Worm (Caenorhabditis elegans) whole organism, mixed stage, embryonic: ENCODE results near the gene ZK287.9.

Experiments
- M03D4.4 ChIP-seq: sonication (generic microtip); optimal IDR thresholded peaks from 2 replicates; lab custom pipeline; 2017; ENCODE audit warnings: mild to moderate bottlenecking, missing genetic modification characterization, missing compliant biosample characterization
- bed-3 ChIP-seq: fragments of 200-800 bp; sonication (Bioruptor generic); optimal IDR thresholded peaks from 3 replicates; lab custom pipeline; 2018; ENCODE audit warnings: mild to moderate bottlenecking, missing genetic modification characterization, moderate library complexity, missing compliant biosample characterization
- blmp-1 ChIP-seq: fragments of 150-350 bp; optimal IDR thresholded peaks from 2 replicates; lab custom pipeline; 2014; ENCODE audit warnings: missing biosample characterization, missing genetic modification characterization
- ceh-39 ChIP-seq: fragments of 150-350 bp; optimal IDR thresholded peaks from 2 replicates; lab custom pipeline; 2014; ENCODE audit warnings: missing biosample characterization, missing genetic modification characterization
- ceh-43 ChIP-seq: fragments of 200-800 bp; sonication (Bioruptor generic); optimal IDR thresholded peaks from 2 replicates; lab custom pipeline; 2018; ENCODE audit warnings: mild to moderate bottlenecking, missing genetic modification characterization, moderate library complexity, missing compliant biosample characterization
- ceh-83 ChIP-seq: fragments of 200-800 bp; sonication (Bioruptor generic); optimal IDR thresholded peaks from 2 replicates; lab custom pipeline; 2018; ENCODE audit warnings: mild to moderate bottlenecking, missing genetic modification characterization, missing compliant biosample characterization
- cnd-1 ChIP-seq: fragments of 200-800 bp; sonication (Bioruptor generic); optimal IDR thresholded peaks from 2 replicates; lab custom pipeline; 2018; ENCODE audit warnings: mild to moderate bottlenecking, missing genetic modification characterization, missing compliant biosample characterization
- drap-1 ChIP-seq: fragments of 200-800 bp; sonication (Bioruptor generic); optimal IDR thresholded peaks from 3 replicates; lab custom pipeline; 2018; ENCODE audit warnings: mild to moderate bottlenecking, missing genetic modification characterization, missing compliant biosample characterization
- elt-1 ChIP-seq: sonication (generic microtip); optimal IDR thresholded peaks from 2 replicates; lab custom pipeline; 2017; ENCODE audit warnings: missing genetic modification characterization, mild to moderate bottlenecking, missing compliant biosample characterization, antibody characterized with exemption, moderate library complexity, borderline replicate concordance; ENCODE audit not compliant: insufficient read depth
- elt-3 ChIP-seq: fragments of 150-350 bp; optimal IDR thresholded peaks from 2 replicates; lab custom pipeline; 2014; ENCODE audit warnings: missing biosample characterization, missing genetic modification characterization
- flh-1 ChIP-seq: fragments of 200-800 bp; sonication (Bioruptor generic); optimal IDR thresholded peaks from 2 replicates; lab custom pipeline; 2018; ENCODE audit warnings: mild to moderate bottlenecking, missing genetic modification characterization, moderate library complexity, missing compliant biosample characterization
- ham-2 ChIP-seq: fragments of 200-800 bp; sonication (Bioruptor generic); optimal IDR thresholded peaks from 2 replicates; lab custom pipeline; 2018; ENCODE audit warnings: mild to moderate bottlenecking, missing genetic modification characterization, missing compliant biosample characterization
- hlh-1 ChIP-seq: fragments of 150-350 bp; optimal IDR thresholded peaks from 2 replicates; lab custom pipeline; 2014; ENCODE audit warnings: missing biosample characterization, missing genetic modification reagents, missing genetic modification characterization
- lin-13 ChIP-seq: fragments of 150-350 bp; optimal IDR thresholded peaks from 2 replicates; lab custom pipeline; 2014; ENCODE audit warnings: missing biosample characterization, missing genetic modification characterization
- lsy-2 ChIP-seq: fragments of 150-350 bp; optimal IDR thresholded peaks from 2 replicates; lab custom pipeline; 2014; ENCODE audit warnings: missing biosample characterization, missing genetic modification characterization
- mab-5 ChIP-seq: fragments of 150-350 bp; optimal IDR thresholded peaks from 2 replicates; lab custom pipeline; 2014; ENCODE audit warnings: missing biosample characterization, missing genetic modification characterization
- mep-1 ChIP-seq: fragments of 150-350 bp; optimal IDR thresholded peaks from 2 replicates; lab custom pipeline; 2017; ENCODE audit warnings: missing biosample characterization, missing genetic modification reagents, missing genetic modification characterization, inconsistent platforms
- mls-2 ChIP-seq: sonication (generic microtip); optimal IDR thresholded peaks from 2 replicates; lab custom pipeline; 2016; ENCODE audit warnings: mild to moderate bottlenecking, missing genetic modification characterization, moderate library complexity, missing compliant biosample characterization
- nhr-2 ChIP-seq: fragments of 150-350 bp; optimal IDR thresholded peaks from 2 replicates; lab custom pipeline; 2014; ENCODE audit warnings: missing biosample characterization, missing genetic modification characterization
- nhr-237 ChIP-seq: fragments of 150-350 bp; optimal IDR thresholded peaks from 2 replicates; lab custom pipeline; 2014; ENCODE audit warnings: missing biosample characterization, missing genetic modification characterization
- nhr-28 ChIP-seq: fragments of 150-350 bp; optimal IDR thresholded peaks from 2 replicates; lab custom pipeline; 2014; ENCODE audit warnings: missing biosample characterization, missing genetic modification characterization
- nhr-76 ChIP-seq: sonication (generic microtip); optimal IDR thresholded peaks from 2 replicates; lab custom pipeline; 2017; ENCODE audit warnings: missing biosample characterization, missing genetic modification characterization
- pha-4 ChIP-seq: fragments of 150-350 bp; optimal IDR thresholded peaks from 2 replicates; lab custom pipeline; 2018; ENCODE audit warnings: missing biosample characterization, missing genetic modification reagents, missing genetic modification characterization
- sem-2 ChIP-seq: fragments of 200-800 bp; sonication (Bioruptor generic); optimal IDR thresholded peaks from 2 replicates; lab custom pipeline; 2018; ENCODE audit warnings: mild to moderate bottlenecking, missing genetic modification characterization, missing compliant biosample characterization
- snpc-4 ChIP-seq: fragments of 150-350 bp; optimal IDR thresholded peaks from 2 replicates; lab custom pipeline; 2014; ENCODE audit warnings: missing biosample characterization, missing genetic modification characterization
- sptf-1 ChIP-seq: sonication (generic microtip); optimal IDR thresholded peaks from 2 replicates; lab custom pipeline; 2017; ENCODE audit warnings: mild to moderate bottlenecking, missing genetic modification characterization, moderate library complexity, missing compliant biosample characterization
- tbx-8 ChIP-seq: fragments of 200-800 bp; sonication (Bioruptor generic); optimal IDR thresholded peaks from 2 replicates; lab custom pipeline; 2018; ENCODE audit warnings: mild to moderate bottlenecking, missing genetic modification characterization, moderate library complexity, missing compliant biosample characterization
- unc-120 ChIP-seq: sonication (generic microtip); optimal IDR thresholded peaks from 2 replicates; lab custom pipeline; 2017; ENCODE audit warnings: missing genetic modification characterization, missing compliant biosample characterization; ENCODE audit not compliant: poor library complexity, severe bottlenecking
- unc-39 ChIP-seq: fragments of 150-350 bp; optimal IDR thresholded peaks from 2 replicates; lab custom pipeline; 2014; ENCODE audit warnings: missing biosample characterization, missing genetic modification characterization
- unc-62 ChIP-seq: fragments of 150-350 bp; optimal IDR thresholded peaks from 2 replicates; lab custom pipeline; 2014; ENCODE audit warnings: missing biosample characterization, missing genetic modification reagents, missing genetic modification characterization
- zip-8 ChIP-seq: fragments of 150-350 bp; optimal IDR thresholded peaks from 2 replicates; lab custom pipeline; 2014; ENCODE audit warnings: missing biosample characterization, missing genetic modification characterization
- ztf-11 ChIP-seq: fragments of 150-350 bp; optimal IDR thresholded peaks from 2 replicates; lab custom pipeline; 2014; ENCODE audit warnings: missing biosample characterization, missing genetic modification characterization

ZK287.9 gene

DNA sequence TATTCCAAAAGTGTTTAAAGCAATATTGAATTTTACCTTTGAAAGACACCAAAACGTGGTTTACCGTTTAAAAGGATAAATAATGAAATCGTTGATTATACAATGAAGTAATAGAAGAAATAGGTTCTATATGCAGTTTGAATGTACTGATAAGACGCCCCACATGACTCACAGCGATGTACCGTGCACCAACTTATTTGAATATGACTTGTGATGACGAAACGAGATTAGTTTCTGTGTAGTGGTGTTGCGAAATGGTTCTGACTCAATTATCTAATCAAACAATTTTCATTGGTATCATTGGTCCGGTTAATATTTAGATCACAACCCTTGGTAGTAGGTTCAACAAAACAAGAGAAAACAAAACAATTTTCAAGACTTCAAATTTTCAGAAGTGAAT lies 32.0 kb downstream of the ZK287.9 start:
- no peak for TF ChIP-seq nhr-2 (tag; lab: Kevin White, UChicago)
- no peak for TF ChIP-seq ztf-11 (tag; lab: Kevin White, UChicago)
- TF ChIP-seq ceh-39 (tag; lab: Kevin White, UChicago): no peak
- no peak for TF ChIP-seq M03D4.4
- no peak for TF ChIP-seq sem-2 (GFP tag; lab: Kevin White, UChicago)
- no peak for TF ChIP-seq unc-39 (tag; lab: Kevin White, UChicago)
- no peak for TF ChIP-seq pha-4
- no peak for TF ChIP-seq zip-8 (tag; lab: Kevin White, UChicago)
- TF ChIP-seq cnd-1: no peak
- no peak for TF ChIP-seq lin-13 (tag; lab: Kevin White, UChicago)
- TF ChIP-seq flh-1 (GFP tag; lab: Kevin White, UChicago): no peak
- no peak for TF ChIP-seq sptf-1 (tag; lab: Kevin White, UChicago)
- no peak for TF ChIP-seq mab-5 (tag; lab: Kevin White, UChicago)
- no peak for TF ChIP-seq unc-120 (tag; lab: Kevin White, UChicago)
- TF ChIP-seq snpc-4: no peak
- no peak for TF ChIP-seq elt-3 (tag; lab: Kevin White, UChicago)
- no peak for TF ChIP-seq lsy-2 (tag; lab: Kevin White, UChicago)

DNA sequence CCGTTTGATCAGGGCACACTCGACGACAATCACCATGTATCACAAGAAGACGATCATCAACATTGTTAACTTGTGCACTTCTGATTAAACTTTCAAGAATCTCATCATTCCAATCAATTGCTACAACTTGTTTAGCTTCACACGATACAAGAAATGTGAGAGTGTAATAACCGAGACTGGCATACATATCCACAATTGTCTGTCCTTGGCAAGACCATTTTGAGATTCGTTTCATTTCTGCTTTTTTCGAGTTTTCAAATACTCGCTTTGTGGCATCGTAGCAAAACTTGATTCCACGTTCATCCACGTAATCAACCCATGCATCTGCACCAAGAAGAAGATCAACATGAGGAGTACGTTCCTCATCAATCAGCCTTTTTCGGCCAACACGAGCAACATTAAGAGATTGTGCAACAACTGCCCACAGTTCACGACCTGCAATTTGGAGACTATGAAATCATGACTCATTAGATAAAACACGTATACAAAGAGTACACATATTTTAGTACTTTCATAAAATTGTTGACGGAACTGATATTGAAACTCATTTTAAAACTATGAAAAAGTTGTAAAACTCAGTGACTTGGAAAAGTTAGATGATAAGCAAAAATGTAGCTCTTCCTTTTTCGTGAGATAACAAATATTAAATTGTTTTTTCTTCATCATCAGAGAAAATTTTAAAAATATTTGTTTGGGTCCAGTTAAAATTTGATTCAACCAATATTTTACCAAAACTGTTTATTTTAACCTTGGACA lies 33.4 kb downstream of the ZK287.9 start:
- TF ChIP-seq ceh-83 (no peak), unc-39 (tag; lab: Kevin White, UChicago) (no peak), nhr-237 (tag; lab: Kevin White, UChicago) (no peak), mep-1 (no peak), ztf-11 (tag; lab: Kevin White, UChicago) (no peak)

DNA sequence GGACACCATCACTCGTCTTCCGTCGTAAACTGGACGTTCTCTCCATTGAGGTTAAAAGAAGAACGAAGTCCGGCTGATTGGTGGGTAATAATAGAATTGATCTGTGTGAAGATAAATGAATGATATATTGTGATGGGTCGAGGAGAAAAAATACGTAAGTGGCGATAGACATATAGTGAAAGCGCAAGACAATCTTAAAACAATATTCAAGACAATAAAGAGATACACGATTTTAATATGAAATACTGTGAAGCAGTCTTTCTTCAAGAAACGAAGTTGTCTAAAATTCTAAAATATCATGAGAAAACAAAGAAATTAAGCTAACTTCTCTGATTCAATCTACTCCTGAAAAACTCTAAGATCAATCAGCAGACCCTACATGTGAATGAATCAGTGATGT lies 34.4 kb downstream of the ZK287.9 start, which contains the start of gene F40F9.10:
TSS of gene F40F9.10 (minus strand) at position 101 of the 400 bp plus-strand sequence.
- TF ChIP-seq sptf-1 (tag; lab: Kevin White, UChicago): no peak
- TF ChIP-seq ceh-83: no peak
- TF ChIP-seq elt-1 (tag; lab: Kevin White, UChicago): no peak
- no peak for TF ChIP-seq nhr-76 (tag; lab: Kevin White, UChicago)

DNA sequence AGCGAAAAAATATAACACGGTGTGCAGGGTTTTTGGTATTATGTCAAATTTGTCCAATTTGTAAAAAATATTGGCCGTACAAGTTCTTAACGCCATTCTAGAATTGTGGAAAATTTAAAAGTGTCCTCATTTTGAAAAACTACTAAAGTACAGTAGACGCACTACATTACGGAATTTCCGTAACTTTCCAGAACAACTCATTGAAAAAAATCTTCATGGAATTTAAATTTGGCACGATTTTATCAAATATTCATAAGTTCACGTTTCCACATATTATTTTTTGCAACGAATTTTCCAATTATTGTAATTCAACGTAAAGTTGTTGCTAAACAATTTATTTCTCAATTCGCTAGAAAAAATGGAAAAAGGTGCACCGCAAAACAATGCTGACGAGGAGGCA lies 35.8 kb downstream of the ZK287.9 start, which contains the start of gene F40F9.3:
TSS of gene F40F9.3 (plus strand) at position 301 of the 400 bp plus-strand sequence.
- TF ChIP-seq ceh-83 (no peak), nhr-76 (tag; lab: Kevin White, UChicago) (no peak)

DNA sequence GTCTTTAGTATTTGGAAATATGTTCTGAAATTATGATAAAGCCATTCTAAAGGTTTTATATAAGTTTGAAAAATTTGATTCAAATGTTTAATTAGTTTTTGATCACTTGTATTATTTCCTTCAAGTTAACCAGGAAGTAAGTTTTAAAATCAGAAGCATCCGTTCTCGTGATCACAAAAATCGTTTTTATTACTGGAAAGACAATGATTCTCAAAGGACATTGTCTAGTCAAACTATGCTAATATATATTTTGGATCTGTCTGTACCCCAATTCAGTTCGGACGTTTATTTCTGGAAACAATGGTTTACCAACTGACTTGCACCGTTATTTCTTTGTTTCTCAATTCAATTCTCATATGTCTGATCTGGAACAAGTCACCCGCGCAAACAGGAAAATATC lies 37.2 kb downstream of the ZK287.9 start, which contains the start of gene str-188:
TSS of gene str-188 (plus strand) at position 301 of the 400 bp plus-strand sequence.
- TF ChIP-seq sem-2 (GFP tag; lab: Kevin White, UChicago) (no peak), nhr-28 (tag; lab: Kevin White, UChicago) (no peak), M03D4.4 (no peak), ham-2 (no peak), snpc-4 (no peak), ceh-83 (no peak), nhr-76 (tag; lab: Kevin White, UChicago) (no peak), mab-5 (tag; lab: Kevin White, UChicago) (no peak), ztf-11 (tag; lab: Kevin White, UChicago) (no peak), mls-2 (tag; lab: Kevin White, UChicago) (no peak), tbx-8 (GFP tag; lab: Kevin White, UChicago) (no peak), ceh-39 (tag; lab: Kevin White, UChicago) (no peak), unc-120 (tag; lab: Kevin White, UChicago) (no peak)

DNA sequence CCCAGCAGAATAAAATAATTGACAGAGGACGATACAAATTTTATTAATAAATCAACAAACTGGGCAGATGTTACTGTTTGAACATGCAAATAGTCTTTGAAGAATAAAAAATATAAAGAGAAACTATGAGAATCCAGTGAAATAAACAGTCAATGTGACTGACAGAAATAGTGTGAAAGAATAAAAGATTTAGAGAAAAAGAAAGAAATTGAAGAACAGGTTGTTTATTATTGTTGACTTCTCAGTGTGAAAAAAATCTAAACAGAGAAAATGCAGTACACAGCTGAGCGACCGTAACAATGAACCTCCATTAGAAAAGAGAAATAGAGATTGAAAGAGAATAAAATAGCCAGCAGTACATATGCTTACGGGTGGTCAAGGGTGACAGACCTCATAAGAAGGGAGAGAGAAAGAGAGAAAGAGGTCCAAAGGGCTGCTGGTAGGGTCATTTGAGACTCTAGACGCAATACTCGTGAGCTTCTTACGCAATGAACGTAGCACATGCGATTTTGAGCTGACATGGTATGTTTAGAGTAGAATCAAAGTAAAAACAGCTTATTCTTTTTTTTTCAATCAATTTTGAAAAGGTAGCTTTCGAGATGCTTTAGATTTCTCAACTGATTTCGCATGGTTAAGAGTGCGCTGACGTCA lies 45.0 kb downstream of the ZK287.9 start, which contains the start of gene slcr-46.3:
TSS of gene slcr-46.3 (minus strand) at position 86 of the 651 bp plus-strand sequence.
- TF ChIP-seq bed-3 (GFP tag; lab: Kevin White, UChicago): no peak
- TF ChIP-seq blmp-1 (tag; lab: Kevin White, UChicago): no peak
- no peak for TF ChIP-seq ceh-39 (tag; lab: Kevin White, UChicago)
- TF ChIP-seq mep-1: peak; percentile 17
- no peak for TF ChIP-seq cnd-1
- peak; percentile 64 for TF ChIP-seq nhr-2 (tag; lab: Kevin White, UChicago)
- TF ChIP-seq drap-1 (GFP tag; lab: Kevin White, UChicago): no peak
- TF ChIP-seq ceh-83: no peak
- TF ChIP-seq unc-120 (tag; lab: Kevin White, UChicago): no peak
- TF ChIP-seq nhr-237 (tag; lab: Kevin White, UChicago): no peak
- TF ChIP-seq sem-2 (GFP tag; lab: Kevin White, UChicago): no peak
- TF ChIP-seq elt-1 (tag; lab: Kevin White, UChicago): no peak
- no peak for TF ChIP-seq nhr-76 (tag; lab: Kevin White, UChicago)
- TF ChIP-seq unc-62 (GFP tag; lab: Kevin White, UChicago): peak; percentile 10
- TF ChIP-seq unc-39 (tag; lab: Kevin White, UChicago): no peak
- no peak for TF ChIP-seq ceh-43
- no peak for TF ChIP-seq snpc-4
- no peak for TF ChIP-seq mls-2 (tag; lab: Kevin White, UChicago)
- TF ChIP-seq M03D4.4: peak; percentile 34
- no peak for TF ChIP-seq lin-13 (tag; lab: Kevin White, UChicago)
- no peak for TF ChIP-seq nhr-28 (tag; lab: Kevin White, UChicago)
- no peak for TF ChIP-seq tbx-8 (GFP tag; lab: Kevin White, UChicago)
- TF ChIP-seq pha-4: peak; percentile 43
- peak; percentile 6 for TF ChIP-seq mab-5 (tag; lab: Kevin White, UChicago)
- TF ChIP-seq flh-1 (GFP tag; lab: Kevin White, UChicago): no peak
- no peak for TF ChIP-seq hlh-1 (tag; lab: Kevin White, UChicago)
- peak; percentile 84 for TF ChIP-seq zip-8 (tag; lab: Kevin White, UChicago)
